Worm (Caenorhabditis elegans): Measurements from ENCODE around the gene C33F10.14.

C33F10.14 gene

DNA sequence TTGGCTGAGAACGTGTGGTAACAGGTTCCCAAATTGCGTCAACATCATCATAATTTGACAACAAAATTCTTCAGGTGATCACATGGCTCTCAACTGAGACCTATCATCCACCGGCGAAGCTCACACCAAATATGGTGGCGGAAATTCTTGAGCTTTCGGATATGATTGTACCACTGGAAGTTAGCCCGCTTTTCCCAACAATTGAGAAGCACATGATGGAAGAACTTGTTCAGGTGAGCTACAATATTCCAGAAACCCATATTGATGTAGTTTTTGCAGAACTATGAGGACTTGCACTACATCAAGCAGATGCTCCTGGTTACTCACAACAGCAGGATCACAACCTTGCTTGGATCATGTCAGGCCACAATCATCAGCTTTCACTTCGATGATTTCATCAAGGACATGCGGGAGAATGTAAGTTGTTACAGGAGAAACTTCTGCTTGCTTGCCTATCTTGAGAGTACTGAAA lies 44.9 kb upstream of the C33F10.14 start, which contains the start of gene F41C3.1:
Gene F41C3.1, plus strand, starts transcription at position 51 of the 472 bp plus-strand sequence.
- TF ChIP-seq hlh-6 (tag; optimal IDR thresholded peaks at IDR 0.05), result no peak
- no peak for TF ChIP-seq hlh-13 (GFP tag; optimal IDR thresholded peaks at IDR 0.05)
- TF ChIP-seq lim-6 (tag; optimal IDR thresholded peaks at IDR 0.05), result no peak
- no peak for TF ChIP-seq ceh-24 (tag; optimal IDR thresholded peaks at IDR 0.05)
- no peak for TF ChIP-seq unc-86 (tag; optimal IDR thresholded peaks at IDR 0.05)
- no peak for TF ChIP-seq ceh-45 (GFP tag; IDR thresholded peaks at IDR 0.05)

DNA sequence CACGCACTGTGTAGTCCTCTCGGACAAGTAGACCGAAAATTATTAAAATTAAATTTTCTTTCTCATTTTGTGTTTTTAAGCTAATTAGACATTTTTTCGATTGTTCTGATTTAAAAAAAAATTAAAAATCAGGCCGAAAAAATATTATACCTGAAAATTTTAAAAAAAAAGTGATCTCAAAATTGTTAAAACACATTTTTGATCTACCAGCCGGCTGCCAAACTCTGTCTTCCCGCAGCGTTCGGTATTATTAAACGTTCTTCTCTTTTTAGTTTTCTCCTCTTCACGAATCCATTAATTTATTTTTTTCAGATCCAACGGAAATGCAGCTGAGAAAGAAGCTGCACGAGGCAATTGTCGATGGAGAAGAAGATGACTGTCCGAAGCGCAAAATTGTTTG lies 44.0 kb upstream of the C33F10.14 start, which contains the start of gene C27D9.1:
Gene C27D9.1, plus strand, starts transcription at position 281 of the 400 bp plus-strand sequence.
- TF ChIP-seq ceh-31 (tag; optimal IDR thresholded peaks at IDR 0.05) (no peak), hlh-8 (tag; optimal IDR thresholded peaks at IDR 0.05) (no peak), ceh-22 (tag; optimal IDR thresholded peaks at IDR 0.05) (no peak), unc-55 (GFP tag; optimal IDR thresholded peaks at IDR 0.05) (no peak), ceh-34 (tag; optimal IDR thresholded peaks at IDR 0.05) (no peak), nhr-232 (tag; optimal IDR thresholded peaks at IDR 0.05) (no peak), sdc-2 (tag; optimal IDR thresholded peaks at IDR 0.05) (no peak), che-1 (tag; optimal IDR thresholded peaks at IDR 0.05) (no peak), odd-2 (tag; optimal IDR thresholded peaks at IDR 0.05) (no peak), elt-2 (tag; optimal IDR thresholded peaks at IDR 0.05) (no peak)

DNA sequence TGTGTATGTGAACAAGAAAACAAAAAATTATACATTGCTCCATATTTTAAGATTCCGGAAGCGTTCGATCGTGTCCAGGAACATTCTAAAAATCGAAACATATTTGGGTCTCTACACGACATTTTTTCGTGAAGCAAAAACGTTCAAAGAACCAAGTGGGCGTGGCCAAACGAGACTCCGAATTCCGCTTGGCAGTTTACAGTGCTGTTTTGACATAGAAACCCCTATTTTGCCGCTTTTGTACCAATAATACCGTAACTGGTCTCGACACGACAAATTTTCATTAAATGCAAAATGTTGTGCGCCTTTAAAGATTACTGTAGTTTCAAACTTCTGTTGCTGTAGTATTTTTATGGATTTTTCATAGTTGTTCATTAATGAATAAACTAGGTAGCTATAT lies 41.5 kb upstream of the C33F10.14 start:
- TF ChIP-seq fkh-10 (GFP tag; optimal IDR thresholded peaks at IDR 0.05), result no peak
- TF ChIP-seq K02D7.2 (tag; optimal IDR thresholded peaks at IDR 0.05), result no peak
- no peak for TF ChIP-seq unc-3 (GFP tag; conservative IDR thresholded peaks at IDR 0.05)
- no peak for TF ChIP-seq unc-3 (tag; optimal IDR thresholded peaks at IDR 0.05)
- no peak for TF ChIP-seq sox-2 (GFP tag; IDR thresholded peaks at IDR 0.05)

DNA sequence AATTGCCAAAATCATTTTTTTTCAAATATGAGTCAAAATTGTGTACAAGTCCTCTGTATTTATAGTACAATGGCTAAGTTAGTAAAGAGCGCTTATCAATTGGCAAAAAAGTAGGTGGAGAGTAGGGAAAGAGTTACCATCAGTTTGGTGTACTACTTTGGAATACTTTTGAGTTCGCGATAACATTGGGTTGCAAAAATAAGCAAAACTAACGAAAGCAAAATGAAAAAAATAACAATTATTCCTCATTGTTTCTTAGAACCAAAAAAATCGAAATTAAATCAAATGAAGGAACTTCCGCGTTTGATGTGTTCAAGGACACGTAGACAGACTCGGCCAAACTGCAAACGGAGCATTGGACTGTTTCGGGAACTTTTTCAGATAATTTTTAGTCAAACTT lies 40.4 kb upstream of the C33F10.14 start, which contains the start of gene C27D9.2:
Gene C27D9.2, minus strand, starts transcription at position 101 of the 400 bp plus-strand sequence.
- TF ChIP-seq ceh-9 (tag; optimal IDR thresholded peaks at IDR 0.05) (no peak), ceh-30 (tag; optimal IDR thresholded peaks at IDR 0.05) (no peak), ztf-16 (tag; optimal IDR thresholded peaks at IDR 0.05) (no peak), T23F11.4 (GFP tag; optimal IDR thresholded peaks at IDR 0.05) (no peak)

DNA sequence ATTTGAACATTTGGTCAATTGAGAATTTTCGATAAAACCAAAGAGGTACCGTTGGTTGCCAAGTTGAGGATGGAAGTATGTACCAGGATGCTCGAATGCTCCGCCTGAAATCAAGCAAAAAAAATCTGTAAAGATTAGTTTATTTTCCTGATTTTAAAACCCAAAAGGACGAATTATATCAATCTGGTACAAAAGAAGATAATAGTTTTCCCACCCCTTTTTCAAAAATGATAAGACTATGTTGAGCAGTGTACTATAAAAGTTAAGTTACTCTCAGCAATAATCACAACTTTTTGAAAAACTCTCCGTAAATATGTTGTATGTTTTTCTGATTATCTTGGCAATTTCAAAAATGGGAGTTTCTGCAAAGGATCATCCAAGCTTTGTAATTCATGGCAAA lies 38.7 kb upstream of the C33F10.14 start, which contains the start of gene F26G1.3:
Gene F26G1.3, plus strand, starts transcription at position 301 of the 400 bp plus-strand sequence.
- TF ChIP-seq hlh-6 (tag; optimal IDR thresholded peaks at IDR 0.05) (no peak), fkh-10 (GFP tag; optimal IDR thresholded peaks at IDR 0.05) (no peak)

DNA sequence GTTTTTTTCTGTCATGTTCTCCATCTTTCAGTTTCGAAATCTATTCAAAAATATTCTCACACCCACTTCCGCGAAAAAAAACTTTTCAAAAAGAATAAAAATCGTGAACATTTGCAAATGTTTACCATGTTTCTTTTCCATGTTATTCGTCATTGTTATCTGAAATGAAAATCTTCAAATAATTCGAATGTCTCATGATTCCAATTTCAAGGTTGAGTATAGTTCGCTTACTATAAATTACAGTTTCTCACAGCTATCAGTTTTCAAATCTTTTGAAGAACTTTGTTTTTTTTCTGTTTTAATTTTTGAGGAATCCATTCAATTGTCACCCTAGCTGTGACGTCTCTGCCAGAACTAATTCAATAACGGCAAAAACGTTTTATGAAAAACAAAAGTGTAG lies 37.3 kb upstream of the C33F10.14 start:
- TF ChIP-seq C38D4.7 (GFP tag; optimal IDR thresholded peaks at IDR 0.05), result no peak
- TF ChIP-seq dve-1 (tag; optimal IDR thresholded peaks at IDR 0.05), result no peak
- TF ChIP-seq pag-3 (tag; optimal IDR thresholded peaks at IDR 0.05; ENCODE audit: borderline replicate concordance), result no peak
- TF ChIP-seq npax-4 (tag; optimal IDR thresholded peaks at IDR 0.05), result no peak
- TF ChIP-seq ets-4 (tag; optimal IDR thresholded peaks at IDR 0.05), result no peak
- no peak for TF ChIP-seq ceh-31 (tag; optimal IDR thresholded peaks at IDR 0.05)
- TF ChIP-seq elt-4 (tag; optimal IDR thresholded peaks at IDR 0.05), result no peak
- TF ChIP-seq pha-2 (tag; optimal IDR thresholded peaks at IDR 0.05), result no peak
- TF ChIP-seq che-1 (tag; optimal IDR thresholded peaks at IDR 0.05), result no peak
- no peak for TF ChIP-seq ceh-2 (tag; optimal IDR thresholded peaks at IDR 0.05)
- no peak for TF ChIP-seq ceh-19 (GFP tag; optimal IDR thresholded peaks at IDR 0.05)
- no peak for TF ChIP-seq lim-6 (tag; optimal IDR thresholded peaks at IDR 0.05)

Data from whole organism, late embryonic.